Worm (Caenorhabditis elegans): ENCODE measurements around the gene nas-37.

Gene nas-37

DNA sequence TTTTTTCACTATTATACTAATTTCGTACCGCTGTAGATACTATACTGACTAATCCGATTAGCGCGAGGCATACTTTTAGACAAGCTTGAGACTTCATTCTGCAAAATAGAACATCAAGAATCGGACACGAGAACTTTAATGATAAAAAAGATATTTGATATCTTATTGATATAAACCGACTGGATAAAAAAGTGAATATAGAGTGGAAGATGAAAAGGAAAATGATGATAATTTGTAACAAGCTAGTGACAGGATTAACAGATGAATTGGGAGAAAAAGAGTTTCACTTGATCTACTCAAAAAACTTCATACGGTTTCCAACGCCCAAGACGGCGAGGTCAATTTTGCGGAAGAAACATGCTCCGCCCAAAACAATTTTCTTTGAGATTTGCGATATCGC lies at the start of gene nas-37:
Gene nas-37, minus strand, starts transcription at position 101 of the 400 bp plus-strand sequence.
- TF ChIP-seq dve-1 (tag; optimal IDR thresholded peaks at IDR 0.05), result no peak
- TF ChIP-seq elt-4 (tag; optimal IDR thresholded peaks at IDR 0.05), result no peak
- TF ChIP-seq che-1 (tag; optimal IDR thresholded peaks at IDR 0.05), result no peak
- no peak for TF ChIP-seq ceh-18 (tag; optimal IDR thresholded peaks at IDR 0.05)
- no peak for TF ChIP-seq gmeb-2 (tag; optimal IDR thresholded peaks at IDR 0.05)
- TF ChIP-seq tbx-7 (tag; optimal IDR thresholded peaks at IDR 0.05), result no peak
- TF ChIP-seq lim-6 (tag; optimal IDR thresholded peaks at IDR 0.05), result no peak
- TF ChIP-seq Y22D7AL.16 (tag; optimal IDR thresholded peaks at IDR 0.05), result no peak
- TF ChIP-seq sdc-2 (tag; optimal IDR thresholded peaks at IDR 0.05), result no peak
- TF ChIP-seq ceh-34 (tag; optimal IDR thresholded peaks at IDR 0.05), result no peak
- TF ChIP-seq odd-2 (tag; optimal IDR thresholded peaks at IDR 0.05), result no peak
- no peak for TF ChIP-seq rnt-1 (tag; optimal IDR thresholded peaks at IDR 0.05)
- no peak for TF ChIP-seq ceh-9 (tag; optimal IDR thresholded peaks at IDR 0.05)

DNA sequence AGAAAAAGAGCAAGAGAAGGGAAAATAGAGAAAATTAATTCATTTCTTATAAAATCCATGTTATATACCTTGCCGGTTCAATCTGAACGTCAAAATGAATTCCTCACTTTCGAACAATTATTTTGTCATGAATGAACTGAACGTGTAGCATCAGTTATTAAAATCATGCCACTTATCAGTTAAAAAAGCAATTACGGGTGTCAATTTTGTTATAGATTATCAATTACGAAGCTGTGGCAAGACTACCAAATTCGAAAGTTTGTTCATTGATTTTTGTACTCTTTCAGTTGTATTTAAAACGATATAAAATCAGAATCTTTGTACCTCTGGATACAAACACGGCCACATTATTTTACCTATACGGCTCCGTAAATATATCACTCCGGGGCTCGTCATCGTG lies 48.5 kb upstream of the nas-37 start:
- TF ChIP-seq eyg-1 (tag; optimal IDR thresholded peaks at IDR 0.05) (no peak), ceh-9 (tag; optimal IDR thresholded peaks at IDR 0.05) (no peak), ets-4 (tag; optimal IDR thresholded peaks at IDR 0.05) (no peak), pros-1 (tag; optimal IDR thresholded peaks at IDR 0.05) (no peak), pha-2 (tag; optimal IDR thresholded peaks at IDR 0.05) (no peak), che-1 (tag; optimal IDR thresholded peaks at IDR 0.05) (no peak), unc-55 (GFP tag; optimal IDR thresholded peaks at IDR 0.05) (no peak)

DNA sequence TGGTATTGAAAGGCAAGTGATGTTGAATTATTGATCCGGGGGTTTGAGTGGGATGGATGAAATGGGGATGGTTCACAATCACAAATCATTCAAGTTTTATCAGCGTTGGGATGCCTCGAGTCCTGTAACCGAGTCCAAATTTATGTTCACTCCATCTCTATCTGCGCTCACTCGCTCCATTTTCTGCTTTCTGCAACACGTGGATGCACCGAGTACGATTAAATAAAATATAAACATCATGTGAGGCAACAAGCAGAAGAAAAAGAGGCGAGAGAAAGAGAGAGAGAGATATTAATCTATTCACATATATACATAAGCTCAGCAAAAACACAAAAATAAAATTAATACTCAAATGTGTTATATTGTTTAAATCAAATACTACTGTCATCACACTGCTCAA lies 44.2 kb upstream of the nas-37 start:
- TF ChIP-seq tbx-2 (tag; optimal IDR thresholded peaks at IDR 0.05), result no peak
- TF ChIP-seq ets-4 (tag; optimal IDR thresholded peaks at IDR 0.05), result no peak
- no peak for TF ChIP-seq ceh-48 (tag; optimal IDR thresholded peaks at IDR 0.05)
- no peak for TF ChIP-seq elt-4 (tag; optimal IDR thresholded peaks at IDR 0.05)
- no peak for TF ChIP-seq fkh-10 (GFP tag; optimal IDR thresholded peaks at IDR 0.05)
- no peak for TF ChIP-seq sdc-2 (tag; optimal IDR thresholded peaks at IDR 0.05)
- TF ChIP-seq unc-3 (GFP tag; conservative IDR thresholded peaks at IDR 0.05), result no peak
- no peak for TF ChIP-seq unc-3 (tag; optimal IDR thresholded peaks at IDR 0.05)
- TF ChIP-seq eyg-1 (tag; optimal IDR thresholded peaks at IDR 0.05), result no peak
- no peak for TF ChIP-seq unc-86 (tag; optimal IDR thresholded peaks at IDR 0.05)
- no peak for TF ChIP-seq tbx-7 (tag; optimal IDR thresholded peaks at IDR 0.05)
- TF ChIP-seq nhr-11 (tag; optimal IDR thresholded peaks at IDR 0.05), result no peak
- no peak for TF ChIP-seq lin-11 (tag; optimal IDR thresholded peaks at IDR 0.05)
- TF ChIP-seq ahr-1 (tag; optimal IDR thresholded peaks at IDR 0.05), result no peak
- no peak for TF ChIP-seq sox-4 (tag; optimal IDR thresholded peaks at IDR 0.05)
- TF ChIP-seq odd-2 (tag; optimal IDR thresholded peaks at IDR 0.05), result no peak
- no peak for TF ChIP-seq lim-6 (tag; optimal IDR thresholded peaks at IDR 0.05)
- TF ChIP-seq npax-4 (tag; optimal IDR thresholded peaks at IDR 0.05), result no peak
- no peak for TF ChIP-seq F13H6.1 (tag; optimal IDR thresholded peaks at IDR 0.05)
- TF ChIP-seq ceh-22 (tag; optimal IDR thresholded peaks at IDR 0.05), result no peak

DNA sequence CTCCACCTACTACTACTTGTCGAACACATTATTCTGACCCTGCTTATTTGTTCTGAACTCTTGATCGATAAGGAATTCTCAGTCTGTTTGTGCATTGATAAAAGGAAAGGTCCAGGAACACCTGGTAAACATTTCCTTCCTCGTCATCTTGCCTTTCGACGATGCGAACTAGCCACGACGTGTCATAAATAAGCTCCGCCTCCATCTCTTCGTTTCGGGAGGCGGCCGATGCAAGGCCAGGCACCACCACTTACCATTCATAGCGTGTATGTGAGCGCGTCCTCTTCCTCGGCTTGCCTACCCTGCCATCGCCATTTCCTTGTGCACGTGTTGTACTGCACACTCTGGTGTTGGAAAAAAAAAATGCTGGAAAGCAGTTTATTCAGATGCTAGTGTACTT lies 40.0 kb upstream of the nas-37 start:
- no peak for TF ChIP-seq ceh-34 (tag; optimal IDR thresholded peaks at IDR 0.05)
- TF ChIP-seq hlh-6 (tag; optimal IDR thresholded peaks at IDR 0.05), result no peak
- no peak for TF ChIP-seq gmeb-2 (tag; optimal IDR thresholded peaks at IDR 0.05)
- no peak for TF ChIP-seq ahr-1 (tag; optimal IDR thresholded peaks at IDR 0.05)
- no peak for TF ChIP-seq nfya-1 (tag; optimal IDR thresholded peaks at IDR 0.05)
- TF ChIP-seq ceh-2 (tag; optimal IDR thresholded peaks at IDR 0.05), result no peak
- no peak for TF ChIP-seq dve-1 (tag; optimal IDR thresholded peaks at IDR 0.05)
- TF ChIP-seq ceh-48 (tag; optimal IDR thresholded peaks at IDR 0.05), result no peak
- no peak for TF ChIP-seq nhr-11 (tag; optimal IDR thresholded peaks at IDR 0.05)
- TF ChIP-seq unc-42 (tag; optimal IDR thresholded peaks at IDR 0.05), result no peak
- no peak for TF ChIP-seq pha-4 (tag; optimal IDR thresholded peaks at IDR 0.05)
- TF ChIP-seq unc-86 (tag; optimal IDR thresholded peaks at IDR 0.05), result no peak
- TF ChIP-seq elt-4 (tag; optimal IDR thresholded peaks at IDR 0.05), result no peak
- TF ChIP-seq fax-1 (tag; optimal IDR thresholded peaks at IDR 0.05), result no peak
- peak; percentile 36 for TF ChIP-seq elt-2 (tag; optimal IDR thresholded peaks at IDR 0.05)
- TF ChIP-seq npax-4 (tag; optimal IDR thresholded peaks at IDR 0.05), result no peak
- no peak for TF ChIP-seq pat-9 (tag; optimal IDR thresholded peaks at IDR 0.05)
- peak; percentile 5 for TF ChIP-seq ceh-31 (tag; optimal IDR thresholded peaks at IDR 0.05)

Data from whole organism, late embryonic.